Fruit fly (Drosophila melanogaster): ENCODE data around the gene CCT2.

Gene CCT2

DNA sequence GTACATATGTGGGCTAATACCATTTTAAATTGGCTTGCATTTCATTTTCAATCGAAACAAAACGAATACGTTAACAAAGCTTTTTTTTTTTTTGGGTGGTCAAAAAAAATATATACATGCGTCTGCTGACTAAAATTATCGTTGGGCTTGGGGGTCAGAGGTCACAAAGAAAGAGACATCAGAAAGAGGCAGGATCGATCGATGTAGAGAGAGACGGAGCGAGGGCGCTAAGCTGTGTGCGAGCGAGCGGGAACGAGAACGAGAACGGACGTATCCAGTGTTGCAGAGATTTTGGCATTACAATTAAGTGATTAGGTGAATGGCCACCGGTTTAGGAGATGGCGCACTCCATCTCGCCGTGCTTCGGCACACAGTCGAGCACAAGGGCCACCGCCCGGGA lies 4.6 kb downstream of the CCT2 start:
- TF ChIP-seq CG1832 (GFP tag; optimal IDR thresholded peaks at IDR 0.05) (peak; percentile 65), Hr78 (GFP tag; optimal IDR thresholded peaks at IDR 0.05) (peak in 1 of 2 experiments; percentile 98), CG34376 (GFP tag; optimal IDR thresholded peaks at IDR 0.05) (no peak), CG11696 (GFP tag; IDR thresholded peaks at IDR 0.05) (no peak), Lpt (GFP tag; optimal IDR thresholded peaks at IDR 0.05) (no peak)

DNA sequence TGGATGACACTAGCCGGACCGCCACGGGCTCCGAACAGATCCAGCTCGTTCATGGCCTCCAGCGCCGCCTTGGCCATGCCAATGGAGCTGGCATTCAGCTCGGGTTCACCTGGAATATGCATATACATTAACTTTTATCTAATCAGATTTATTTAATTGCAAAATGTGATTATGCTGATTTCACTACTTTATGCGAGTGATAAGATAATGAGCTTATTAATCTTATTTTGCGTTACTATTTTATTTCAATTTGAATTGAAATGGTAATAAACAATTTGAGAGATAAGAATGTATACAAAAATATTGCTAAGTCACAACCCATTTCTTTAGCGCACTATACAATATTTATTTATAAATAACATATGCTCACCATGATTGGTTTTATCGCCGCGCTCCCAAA lies 12.8 kb downstream of the CCT2 start:
- TF ChIP-seq exex (tag; optimal IDR thresholded peaks at IDR 0.05) (peak; percentile 93), CG10267 (tag; optimal IDR thresholded peaks at IDR 0.05) (no peak), CG14710 (tag; optimal IDR thresholded peaks at IDR 0.05) (no peak)

DNA sequence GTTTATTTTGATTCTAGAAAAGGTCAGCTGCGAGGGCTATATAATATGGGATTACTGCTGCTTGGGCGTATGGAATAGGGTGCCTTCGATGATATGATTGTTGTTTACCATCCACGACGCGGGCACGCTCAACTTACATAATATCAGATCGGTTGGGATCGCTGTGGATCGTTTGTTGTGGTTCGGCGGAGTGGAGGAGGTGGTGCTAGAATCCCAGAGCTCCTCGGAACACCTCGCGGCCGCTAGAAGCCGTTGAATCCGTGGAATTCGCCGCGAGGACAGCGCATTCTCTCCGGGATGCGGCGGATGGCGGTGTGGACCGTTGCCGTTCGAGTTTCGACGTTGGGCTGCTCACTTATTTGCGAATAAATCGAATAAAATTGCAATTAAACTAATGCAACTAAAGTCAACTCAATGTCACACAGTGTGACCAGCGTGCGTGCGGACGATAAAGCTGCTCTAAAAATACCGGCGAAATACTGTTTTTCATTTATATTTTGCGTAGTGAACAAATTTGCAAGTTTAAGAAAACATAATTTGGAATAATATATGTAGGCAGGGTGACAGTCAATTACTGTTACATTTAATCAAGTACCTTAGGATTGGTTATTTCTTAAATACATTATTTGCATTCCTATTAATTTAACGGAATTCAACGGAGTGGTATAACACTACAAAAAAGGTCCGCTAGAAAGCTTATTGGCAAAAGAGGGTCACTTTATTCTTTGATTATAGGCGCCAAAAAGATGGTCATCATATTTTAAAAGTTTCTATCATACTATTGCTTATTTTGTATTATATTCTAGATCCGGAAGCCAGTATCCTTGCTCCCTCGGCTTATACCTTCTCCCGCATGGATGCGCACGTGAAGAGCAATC lies 14.2 kb downstream of the CCT2 start, which contains the start of gene CG7766:
TSS of gene CG7766 (minus strand) at position 432 of the 878 bp plus-strand sequence.
- 0 out of 2 replicates have a peak, but pooled peaks have one; percentile 11 for TF ChIP-seq CG13287 (GFP tag; IDR thresholded peaks at IDR 0.05; ENCODE audit: partially characterized antibody)
- TF ChIP-seq gcm2 (GFP tag; optimal IDR thresholded peaks at IDR 0.05), result no peak
- TF ChIP-seq kay (GFP tag; optimal IDR thresholded peaks at IDR 0.05), result no peak
- peak; percentile 37 for TF ChIP-seq CG17186 (GFP tag; optimal IDR thresholded peaks at IDR 0.05)
- peak; percentile 15 for TF ChIP-seq trem (tag; optimal IDR thresholded peaks at IDR 0.05)
- TF ChIP-seq HHEX (GFP tag; optimal IDR thresholded peaks at IDR 0.05), result no peak
- TF ChIP-seq ind (GFP tag; optimal IDR thresholded peaks at IDR 0.05), result no peak
- TF ChIP-seq chif (GFP tag; optimal IDR thresholded peaks at IDR 0.05), result no peak
- no peak for TF ChIP-seq CG9609 (GFP tag; optimal IDR thresholded peaks at IDR 0.05)
- TF ChIP-seq stwl (tag; optimal IDR thresholded peaks at IDR 0.05), result peak; percentile 25
- TF ChIP-seq ERR (GFP tag; optimal IDR thresholded peaks at IDR 0.05), result peak; percentile 96
- peak in 1 of 2 experiments; percentile 92 for TF ChIP-seq Pdp1 (GFP tag; optimal IDR thresholded peaks at IDR 0.05)
- TF ChIP-seq D (optimal IDR thresholded peaks at IDR 0.05), result no peak
- no peak for TF ChIP-seq D (GFP tag; optimal IDR thresholded peaks at IDR 0.05)
- TF ChIP-seq sr (GFP tag; IDR thresholded peaks at IDR 0.05), result no peak
- peak; percentile 34; the same call in 1 of the 2 replicates for TF ChIP-seq MBD-R2 (GFP tag; IDR thresholded peaks at IDR 0.05)
- no peak for TF ChIP-seq CG3838 (GFP tag; optimal IDR thresholded peaks at IDR 0.05)
- TF ChIP-seq D19B (GFP tag; optimal IDR thresholded peaks at IDR 0.05), result no peak
- TF ChIP-seq ssp (GFP tag; IDR thresholded peaks at IDR 0.05), result no peak
- no peak for TF ChIP-seq CG31365 (tag; optimal IDR thresholded peaks at IDR 0.05)
- TF ChIP-seq CG34422 (GFP tag; IDR thresholded peaks at IDR 0.05), result 0 out of 3 replicates have a peak, but pooled peaks have one; percentile 12
- peak; percentile 13 for TF ChIP-seq CG2116 (GFP tag; optimal IDR thresholded peaks at IDR 0.05)
- TF ChIP-seq Sin3A (optimal IDR thresholded peaks at IDR 0.05), result peak; percentile 23
- TF ChIP-seq CG4617 (GFP tag; optimal IDR thresholded peaks at IDR 0.05; ENCODE audit: borderline replicate concordance), result peak; percentile 9
- TF ChIP-seq CG10979 (tag; optimal IDR thresholded peaks at IDR 0.05), result no peak
- TF ChIP-seq Bteb2 (GFP tag; optimal IDR thresholded peaks at IDR 0.05), result no peak
- TF ChIP-seq row (GFP tag; IDR thresholded peaks at IDR 0.05), result peak; percentile 34; the same call in 2 of the 3 replicates
- no peak for TF ChIP-seq tup (GFP tag; optimal IDR thresholded peaks at IDR 0.05)
- peak; percentile 79 for TF ChIP-seq E2f2 (GFP tag; IDR thresholded peaks at IDR 0.05)
- peak; percentile 83 for TF ChIP-seq gfzf (GFP tag; optimal IDR thresholded peaks at IDR 0.05)
- TF ChIP-seq CG17912 (GFP tag; optimal IDR thresholded peaks at IDR 0.05), result no peak
- peak; percentile 13; the same call in 1 of the 2 replicates for TF ChIP-seq tna (GFP tag; IDR thresholded peaks at IDR 0.05; ENCODE audit: partially characterized antibody)
- peak; percentile 25 for TF ChIP-seq CTCF (GFP tag; optimal IDR thresholded peaks at IDR 0.05)
- no peak for TF ChIP-seq salm (tag; optimal IDR thresholded peaks at IDR 0.05)
- peak; percentile 22 for TF ChIP-seq nmo (GFP tag; optimal IDR thresholded peaks at IDR 0.05)
- no peak for TF ChIP-seq psq (GFP tag; optimal IDR thresholded peaks at IDR 0.05)
- TF ChIP-seq jumu (GFP tag; optimal IDR thresholded peaks at IDR 0.05), result no peak
- TF ChIP-seq zen2 (GFP tag; IDR thresholded peaks at IDR 0.05; ENCODE audit: partially characterized antibody), result no peak
